Worm (Caenorhabditis elegans) whole organism, L4 larva: ENCODE data around the gene Y75B8A.44.

ENCODE experiments used
- F26F4.8 ChIP-seq: fragments of 200-800 bp; sonication (Bioruptor generic); conservative IDR thresholded peaks from 2 replicates; pipeline ENCODE4 v1.3.6; 2022; ENCODE audit warnings: missing genetic modification characterization, missing compliant biosample characterization
- F49E8.2 ChIP-seq: sonication (generic microtip); optimal IDR thresholded peaks from 2 replicates; lab custom pipeline; 2016; ENCODE audit warnings: missing compliant biosample characterization, mild to moderate bottlenecking, missing genetic modification characterization, borderline replicate concordance
- ZK337.2 ChIP-seq: fragments of 200-800 bp; sonication (Bioruptor generic); IDR thresholded peaks from 2 replicates; pipeline ENCODE4 v1.3.6; 2022; ENCODE audit warnings: missing genetic modification reagents, missing genetic modification characterization, missing compliant biosample characterization
- ceh-28 ChIP-seq: fragments of 150-350 bp; optimal IDR thresholded peaks from 2 replicates; lab custom pipeline; 2014; ENCODE audit warnings: missing biosample characterization, missing genetic modification reagents, missing genetic modification characterization
- fkh-10 ChIP-seq: fragments of 150-350 bp; optimal IDR thresholded peaks from 2 replicates; lab custom pipeline; 2014; ENCODE audit warnings: missing biosample characterization, missing genetic modification reagents, missing genetic modification characterization
- jun-1 ChIP-seq: fragments of 150-350 bp; optimal IDR thresholded peaks from 2 replicates; lab custom pipeline; 2014; ENCODE audit warnings: missing biosample characterization, missing genetic modification reagents, missing genetic modification characterization
- nhr-11 ChIP-seq: fragments of 150-350 bp; optimal IDR thresholded peaks from 2 replicates; lab custom pipeline; 2014; ENCODE audit warnings: missing biosample characterization, missing genetic modification characterization
- nhr-237 ChIP-seq: sonication (generic microtip); optimal IDR thresholded peaks from 2 replicates; lab custom pipeline; 2017; ENCODE audit warnings: missing biosample characterization, missing genetic modification characterization
- nhr-76 ChIP-seq: fragments of 150-350 bp; optimal IDR thresholded peaks from 2 replicates; lab custom pipeline; 2014; ENCODE audit warnings: missing biosample characterization, missing genetic modification characterization
- pha-4 ChIP-seq, 2 experiments: fragments of 150-350 bp in 1 of 2; fragments of 200-800 bp in 1 of 2; sonication (Bioruptor generic) in 1 of 2; IDR thresholded peaks in 1 of 2; optimal IDR thresholded peaks in 1 of 2; 2 replicates each; pipeline versions ENCODE4 v1.3.6 to Lab custom; 2014 to 2022; ENCODE audit warnings: missing genetic modification characterization in 2 of 2, missing genetic modification reagents in 2 of 2, missing biosample characterization in 1 of 2, missing compliant biosample characterization in 1 of 2
- skn-1 ChIP-seq: fragments of 150-350 bp; optimal IDR thresholded peaks from 2 replicates; lab custom pipeline; 2014; ENCODE audit warnings: missing biosample characterization, missing genetic modification characterization
- snpc-4 ChIP-seq: fragments of 150-350 bp; optimal IDR thresholded peaks from 2 replicates; lab custom pipeline; 2014; ENCODE audit warnings: missing biosample characterization, missing genetic modification characterization
- unc-62 ChIP-seq, 3 experiments: fragments of 150-350 bp in 1 of 3; sonication (generic microtip); optimal IDR thresholded peaks in 2 of 3; peaks in 1 of 3; 1 replicate in 1 of 3; 2 replicates in 2 of 3; lab custom pipeline; 2014 to 2017; ENCODE audit warnings: missing biosample characterization in 3 of 3, missing genetic modification characterization in 3 of 3, missing genetic modification reagents in 3 of 3, missing genotype in 1 of 3

- TF ChIP-seq ZK337.2 (GFP tag; lab: Robert Waterston, UW) (no peak), skn-1 (tag; lab: Kevin White, UChicago) (no peak), nhr-76 (tag; lab: Kevin White, UChicago) (no peak), jun-1 (tag; lab: Kevin White, UChicago) (no peak), nhr-237 (tag; lab: Kevin White, UChicago) (no peak), fkh-10 (no peak), F26F4.8 (no peak), F49E8.2 (peak; percentile 41), ceh-28 (tag; lab: Kevin White, UChicago) (no peak), snpc-4 (no peak), nhr-11 (tag; lab: Kevin White, UChicago) (no peak), pha-4 (GFP tag; IDR thresholded peaks at IDR 0.05; lab: Robert Waterston, UW) (no peak), pha-4 (tag; optimal IDR thresholded peaks at IDR 0.05; lab: Kevin White, UChicago) (no peak), unc-62 (GFP tag; optimal IDR thresholded peaks at IDR 0.05 in 1 of 2; lab: Kevin White, UChicago) (no peak), unc-62 (tag; optimal IDR thresholded peaks at IDR 0.05; lab: Kevin White, UChicago) (no peak)
Observed at ce11 chrIII:12225234-12225633, 30.9 kb downstream of the Y75B8A.44 start, which contains the start of gene gmn-1.
